Fruit fly (Drosophila melanogaster) ovary, adult (tissue): Measurements from ENCODE around the gene LSm7.

Experiments used
- CG17801 ChIP-seq: fragments of 200-800 bp; optimal IDR thresholded peaks from 2 replicates; lab custom pipeline; 2019; ENCODE audit warnings: missing biosample characterization, mild to moderate bottlenecking, missing genetic modification characterization, moderate library complexity; ENCODE audit not compliant: partially characterized antibody

The LSm7 gene

dm6 chr2L:16711891-16712290, 31.0 kb downstream of the LSm7 start:
- TF ChIP-seq CG17801: no peak

- TF ChIP-seq CG17801: no peak
Measured at dm6 chr2L:16710677-16711076, 32.2 kb downstream of the LSm7 start.

- TF ChIP-seq CG17801: no peak
Measured at dm6 chr2L:16710234-16710633, 32.7 kb downstream of the LSm7 start.

- no peak for TF ChIP-seq CG17801
Measured at dm6 chr2L:16709693-16710092, 33.2 kb downstream of the LSm7 start.

dm6 chr2L:16706882-16707775, 35.8 kb downstream of the LSm7 start:
- TF ChIP-seq CG17801: no peak

dm6 chr2L:16703753-16704152, 39.1 kb downstream of the LSm7 start:
- TF ChIP-seq CG17801: peak; percentile 59

- TF ChIP-seq CG17801: no peak
Measured at dm6 chr2L:16703008-16703510, 39.8 kb downstream of the LSm7 start.
